Worm (Caenorhabditis elegans): ENCODE data around the gene F13B12.7.

ce11 chrIV:10462608-10463007, 19.0 kb downstream of the F13B12.7 start:
- TF ChIP-seq ref-1 (GFP tag; conservative IDR thresholded peaks at IDR 0.05) (no peak), ztf-23 (GFP tag; IDR thresholded peaks at IDR 0.05) (no peak), flt-1 (GFP tag; IDR thresholded peaks at IDR 0.05) (no peak), klf-2 (GFP tag; conservative IDR thresholded peaks at IDR 0.05) (no peak)

All from whole organism, midembryonic.